Fruit fly (Drosophila melanogaster): Measurements from ENCODE around the gene CG34253.

DNA sequence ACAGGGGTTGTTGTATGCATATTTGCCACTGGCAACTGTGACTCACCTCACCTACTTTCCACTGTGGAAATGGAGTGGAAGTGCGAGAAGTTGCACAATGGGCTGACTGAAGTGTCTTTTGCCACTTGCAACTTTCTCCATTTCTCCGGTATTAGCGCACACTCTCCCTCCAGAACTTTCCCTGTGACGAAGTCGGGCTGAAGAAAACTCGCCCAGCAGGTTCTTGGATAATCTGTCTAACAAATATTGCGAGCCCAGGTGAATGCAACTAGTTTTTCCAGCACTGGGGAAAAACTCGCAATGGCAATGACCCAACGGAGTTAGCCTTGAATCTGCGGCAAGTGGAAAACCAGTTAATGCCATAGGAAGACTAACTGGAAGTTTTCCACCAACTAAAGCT is 10.5 kb downstream of the CG34253 start:
- TF ChIP-seq h (optimal IDR thresholded peaks at IDR 0.05) (no peak), psq (optimal IDR thresholded peaks at IDR 0.05) (no peak), Myc (optimal IDR thresholded peaks at IDR 0.05) (no peak), insv (optimal IDR thresholded peaks at IDR 0.05) (no peak), ttk (optimal IDR thresholded peaks at IDR 0.05) (no peak)
